Worm (Caenorhabditis elegans) whole organism, midembryonic: ENCODE measurements around the gene dop-6.

Source experiments
- T22C8.4 ChIP-seq: fragments of 200-800 bp; sonication (Bioruptor generic); IDR thresholded peaks from 2 replicates; pipeline ENCODE4 v1.3.6; 2022; ENCODE audit warnings: missing genetic modification characterization, missing compliant biosample characterization
- cog-1 ChIP-seq: sonication (generic microtip); optimal IDR thresholded peaks from 2 replicates; lab custom pipeline; 2016; ENCODE audit warnings: missing genetic modification characterization, missing compliant biosample characterization
- flt-1 ChIP-seq: fragments of 200-800 bp; sonication (Bioruptor generic); IDR thresholded peaks from 2 replicates; pipeline ENCODE4 v1.3.6; 2022; ENCODE audit warnings: missing genetic modification characterization, missing compliant biosample characterization
- med-1 ChIP-seq: sonication (generic microtip); optimal IDR thresholded peaks from 2 replicates; lab custom pipeline; 2017; ENCODE audit warnings: missing genetic modification characterization, mild to moderate bottlenecking, missing compliant biosample characterization, antibody characterized with exemption, missing genetic modification reagents; ENCODE audit not compliant: insufficient read depth

DNA sequence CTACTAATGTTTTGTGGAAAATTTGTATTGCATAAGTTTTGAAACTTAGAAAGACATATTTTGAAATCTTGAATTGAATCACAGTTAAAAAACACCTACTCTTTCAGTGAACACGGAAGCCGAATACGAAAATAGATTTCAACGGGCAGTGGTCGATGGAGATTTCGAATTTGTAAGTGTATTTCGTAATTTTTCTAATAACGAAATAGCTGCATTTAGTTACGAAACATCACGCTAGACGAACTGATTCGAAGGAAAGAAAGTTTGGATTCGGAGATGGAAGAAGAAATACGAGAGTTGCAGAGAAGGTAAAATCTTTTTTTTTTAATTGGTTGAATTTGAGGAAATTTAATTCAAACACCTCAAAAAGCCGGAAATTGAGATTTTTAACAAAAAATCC, 22.1 kb downstream of the dop-6 start:
- TF ChIP-seq med-1 (GFP tag; lab: Kevin White, UChicago), result no peak
- no peak for TF ChIP-seq cog-1
- no peak for TF ChIP-seq T22C8.4 (GFP tag; lab: Robert Waterston, UW)
- no peak for TF ChIP-seq flt-1 (GFP tag; lab: Robert Waterston, UW)
